Worm (Caenorhabditis elegans) whole organism, early embryonic: ENCODE results near the gene cest-5.2.

Source experiments
- B0310.2 ChIP-seq: sonication (generic microtip); optimal IDR thresholded peaks from 2 replicates; lab custom pipeline; 2016; ENCODE audit warnings: mild to moderate bottlenecking, missing genetic modification characterization, missing compliant biosample characterization
- ama-1 ChIP-seq: fragments of 150-350 bp; optimal IDR thresholded peaks from 2 replicates; lab custom pipeline; 2014
- ceh-36 ChIP-seq: sonication (generic microtip); optimal IDR thresholded peaks from 2 replicates; lab custom pipeline; 2016; ENCODE audit warnings: missing genetic modification characterization, inconsistent platforms, missing compliant biosample characterization
- flt-1 ChIP-seq: fragments of 200-800 bp; sonication (Bioruptor generic); IDR thresholded peaks from 2 replicates; pipeline ENCODE4 v1.3.6; 2022; ENCODE audit warnings: missing genetic modification characterization, missing compliant biosample characterization
- hmbx-1 ChIP-seq: sonication (generic microtip); optimal IDR thresholded peaks from 2 replicates; lab custom pipeline; 2016; ENCODE audit warnings: mild to moderate bottlenecking, missing genetic modification characterization, missing compliant biosample characterization
- hnd-1 ChIP-seq: sonication (generic microtip); optimal IDR thresholded peaks from 2 replicates; lab custom pipeline; 2016; ENCODE audit warnings: missing genetic modification characterization, missing compliant biosample characterization
- sea-1 ChIP-seq: fragments of 200-800 bp; sonication (Bioruptor generic); conservative IDR thresholded peaks from 2 replicates; pipeline ENCODE4 v1.3.6; 2022; ENCODE audit warnings: missing genetic modification characterization, missing compliant biosample characterization
- tra-4 ChIP-seq: sonication (generic microtip); optimal IDR thresholded peaks from 2 replicates; lab custom pipeline; 2017; ENCODE audit warnings: missing genetic modification characterization, missing compliant biosample characterization

- TF ChIP-seq ama-1 (lab: Kevin White, UChicago) (no peak), flt-1 (GFP tag; lab: Robert Waterston, UW) (no peak), hnd-1 (no peak), hmbx-1 (tag; lab: Kevin White, UChicago) (no peak), ceh-36 (tag; lab: Kevin White, UChicago) (no peak), tra-4 (no peak), sea-1 (GFP tag; lab: Robert Waterston, UW) (no peak), B0310.2 (tag; lab: Kevin White, UChicago) (no peak)
Measured at ce11 chrIV:6597298-6597697, 30.4 kb downstream of the cest-5.2 start, which contains the start of gene F38A5.6.
